Worm (Caenorhabditis elegans) whole organism, midembryonic: ENCODE data around the gene sru-36.

ENCODE experiments used
- T22C8.4 ChIP-seq: fragments of 200-800 bp; sonication (Bioruptor generic); IDR thresholded peaks from 2 replicates; pipeline ENCODE4 v1.3.6; 2022; ENCODE audit warnings: missing genetic modification characterization, missing compliant biosample characterization
- cog-1 ChIP-seq: sonication (generic microtip); optimal IDR thresholded peaks from 2 replicates; lab custom pipeline; 2016; ENCODE audit warnings: missing genetic modification characterization, missing compliant biosample characterization
- flt-1 ChIP-seq: fragments of 200-800 bp; sonication (Bioruptor generic); IDR thresholded peaks from 2 replicates; pipeline ENCODE4 v1.3.6; 2022; ENCODE audit warnings: missing genetic modification characterization, missing compliant biosample characterization
- klf-2 ChIP-seq: fragments of 200-800 bp; sonication (Bioruptor generic); conservative IDR thresholded peaks from 2 replicates; pipeline ENCODE4 v1.3.6; 2022; ENCODE audit warnings: missing genetic modification reagents, missing genetic modification characterization, missing compliant biosample characterization
- med-1 ChIP-seq: sonication (generic microtip); optimal IDR thresholded peaks from 2 replicates; lab custom pipeline; 2017; ENCODE audit warnings: missing genetic modification characterization, mild to moderate bottlenecking, missing compliant biosample characterization, antibody characterized with exemption, missing genetic modification reagents; ENCODE audit not compliant: insufficient read depth
- ref-1 ChIP-seq: fragments of 200-800 bp; sonication (Bioruptor generic); conservative IDR thresholded peaks from 2 replicates; pipeline ENCODE4 v1.3.6; 2022; ENCODE audit warnings: missing genetic modification reagents, missing genetic modification characterization, missing compliant biosample characterization
- tab-1 ChIP-seq: fragments of 200-800 bp; sonication (Bioruptor generic); IDR thresholded peaks from 2 replicates; pipeline ENCODE4 v1.3.6; 2022; ENCODE audit warnings: missing genetic modification characterization, missing compliant biosample characterization
- ztf-23 ChIP-seq: fragments of 200-800 bp; sonication (Bioruptor generic); IDR thresholded peaks from 2 replicates; pipeline ENCODE4 v1.3.6; 2022; ENCODE audit warnings: missing genetic modification reagents, missing genetic modification characterization, missing compliant biosample characterization
- ztf-29 ChIP-seq: fragments of 200-800 bp; sonication (Bioruptor generic); IDR thresholded peaks from 2 replicates; pipeline ENCODE4 v1.3.6; 2022; ENCODE audit warnings: missing genetic modification reagents, missing genetic modification characterization, missing compliant biosample characterization

Gene sru-36

DNA sequence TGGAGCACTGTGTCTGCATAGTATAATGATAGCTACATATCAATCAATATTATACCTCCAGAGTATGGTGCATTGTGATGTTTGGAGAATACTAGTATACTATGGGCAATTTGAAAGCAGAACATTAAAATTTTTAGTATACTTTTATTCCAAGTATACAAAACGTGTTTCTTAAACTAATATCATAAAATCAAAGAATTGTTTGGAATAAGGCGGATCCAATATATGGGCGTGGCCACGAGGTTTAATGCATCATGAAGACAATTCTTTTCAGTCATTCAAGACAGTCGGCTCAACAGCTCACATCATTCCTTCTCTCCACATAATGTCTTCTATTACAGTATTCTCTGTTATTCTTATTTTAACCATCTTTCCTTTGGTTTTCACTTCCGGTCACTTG is 38.4 kb downstream of the sru-36 start, which contains the start of gene sdz-31:
Gene sdz-31, plus strand, starts transcription at position 301 of the 400 bp plus-strand sequence.
- TF ChIP-seq ztf-23 (no peak), T22C8.4 (no peak), cog-1 (tag; lab: Kevin White, UChicago) (no peak), klf-2 (GFP tag; lab: Robert Waterston, UW) (no peak)

DNA sequence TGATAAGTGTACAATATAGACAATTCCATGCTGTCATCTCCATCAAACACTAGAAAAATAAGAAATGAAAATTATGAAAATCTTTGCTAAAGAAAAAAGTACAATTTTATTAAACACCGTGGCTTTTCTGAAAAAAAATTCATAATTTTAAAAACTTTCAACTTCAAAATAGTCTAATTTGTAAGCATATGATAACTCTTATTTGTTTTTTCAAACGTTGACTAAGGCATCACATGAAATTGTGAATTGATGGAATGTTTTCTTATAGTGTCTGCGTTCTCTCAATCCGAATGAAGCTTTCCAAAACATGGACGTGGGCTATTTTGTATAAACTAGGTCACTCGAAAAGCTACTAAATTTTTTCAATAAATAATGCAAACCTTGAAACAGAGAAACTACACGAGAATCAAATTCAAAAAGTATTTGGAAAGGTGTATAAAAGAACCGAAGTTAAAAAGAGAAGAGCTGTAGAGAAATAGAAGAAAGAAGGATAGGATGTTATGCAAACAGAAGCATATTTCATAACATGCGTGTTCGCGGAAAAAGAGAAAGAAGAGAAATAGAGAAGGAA is 44.5 kb downstream of the sru-36 start, which contains the start of gene clp-9:
Gene clp-9, minus strand, starts transcription at position 51 of the 571 bp plus-strand sequence.
- TF ChIP-seq med-1 (GFP tag; lab: Kevin White, UChicago) (no peak), T22C8.4 (no peak), flt-1 (GFP tag; lab: Robert Waterston, UW) (no peak), ztf-29 (GFP tag; lab: Robert Waterston, UW) (no peak), cog-1 (tag; lab: Kevin White, UChicago) (no peak), klf-2 (GFP tag; lab: Robert Waterston, UW) (no peak)

DNA sequence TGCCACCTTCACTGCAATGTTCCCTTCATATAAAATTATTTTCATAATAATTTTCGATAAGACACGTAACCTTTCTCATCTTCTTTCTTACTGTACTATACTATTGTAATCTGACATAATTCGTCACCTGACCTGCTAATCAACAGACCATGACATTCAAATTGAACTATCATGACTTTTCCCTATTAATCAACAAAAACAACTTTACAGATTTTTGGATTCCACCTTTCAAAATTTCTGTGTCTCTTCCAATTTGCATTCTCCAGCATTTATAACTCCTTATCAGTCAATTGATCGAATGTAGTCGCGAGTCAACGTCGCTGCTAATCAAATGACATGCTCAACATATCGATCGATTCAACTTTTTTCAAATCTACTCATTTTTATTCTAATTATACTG is 48.2 kb downstream of the sru-36 start, which contains the start of gene fshr-1:
Gene fshr-1, plus strand, starts transcription at position 209 of the 400 bp plus-strand sequence.
- TF ChIP-seq cog-1 (tag; lab: Kevin White, UChicago) (no peak), med-1 (GFP tag; lab: Kevin White, UChicago) (no peak), ztf-23 (no peak), klf-2 (GFP tag; lab: Robert Waterston, UW) (no peak), ref-1 (GFP tag; lab: Robert Waterston, UW) (no peak), T22C8.4 (no peak), tab-1 (GFP tag; lab: Robert Waterston, UW) (no peak), flt-1 (GFP tag; lab: Robert Waterston, UW) (no peak), ztf-29 (GFP tag; lab: Robert Waterston, UW) (no peak)
